Worm (Caenorhabditis elegans): ENCODE data around the gene Y38A10A.11.
A peak's percentile ranks its signal among the peaks of the same experiment; 100 is the strongest.

ce11 chrV:6098755-6099155 is 4.6 kb downstream of the Y38A10A.11 start:
- TF ChIP-seq flt-1 (GFP tag; IDR thresholded peaks at IDR 0.05) (0 out of 2 replicates have a peak, but pooled peaks have one; percentile 27), ztf-23 (GFP tag; IDR thresholded peaks at IDR 0.05) (no peak), T22C8.4 (GFP tag; IDR thresholded peaks at IDR 0.05) (no peak), med-1 (GFP tag; optimal IDR thresholded peaks at IDR 0.05; ENCODE audit: insufficient read depth) (peak; percentile 4)
